Worm (Caenorhabditis elegans) whole organism, late embryonic: ENCODE data around the gene ndua-8.

Source experiments
- K02D7.2 ChIP-seq: sonication (generic microtip); optimal IDR thresholded peaks from 2 replicates; lab custom pipeline; 2017; ENCODE audit warnings: mild to moderate bottlenecking, missing genetic modification characterization, missing compliant biosample characterization
- ahr-1 ChIP-seq: sonication (generic microtip); optimal IDR thresholded peaks from 2 replicates; lab custom pipeline; 2016; ENCODE audit warnings: missing genetic modification characterization, missing compliant biosample characterization
- ama-1 ChIP-seq: fragments of 150-350 bp; optimal IDR thresholded peaks from 2 replicates; lab custom pipeline; 2014
- ceh-34 ChIP-seq: sonication (generic microtip); optimal IDR thresholded peaks from 2 replicates; lab custom pipeline; 2016; ENCODE audit warnings: mild to moderate bottlenecking, missing genetic modification characterization, missing compliant biosample characterization
- dve-1 ChIP-seq: sonication (generic microtip); optimal IDR thresholded peaks from 2 replicates; lab custom pipeline; 2017; ENCODE audit warnings: antibody characterized with exemption, mild to moderate bottlenecking, missing genetic modification characterization, missing compliant biosample characterization
- ets-4 ChIP-seq: sonication (generic microtip); optimal IDR thresholded peaks from 2 replicates; lab custom pipeline; 2016; ENCODE audit warnings: missing genetic modification characterization, missing compliant biosample characterization
- hlh-8 ChIP-seq: sonication (generic microtip); optimal IDR thresholded peaks from 2 replicates; lab custom pipeline; 2016; ENCODE audit warnings: missing genotype, missing genetic modification characterization, missing compliant biosample characterization
- madf-2 ChIP-seq: sonication (generic microtip); optimal IDR thresholded peaks from 2 replicates; lab custom pipeline; 2017; ENCODE audit warnings: missing genetic modification characterization, missing compliant biosample characterization
- mec-3 ChIP-seq: sonication (generic microtip); optimal IDR thresholded peaks from 2 replicates; lab custom pipeline; 2016; ENCODE audit warnings: borderline replicate concordance, missing genetic modification characterization, missing compliant biosample characterization
- nhr-11 ChIP-seq: fragments of 150-350 bp; optimal IDR thresholded peaks from 2 replicates; lab custom pipeline; 2014; ENCODE audit warnings: missing biosample characterization, missing genetic modification characterization
- npax-4 ChIP-seq: sonication (generic microtip); optimal IDR thresholded peaks from 2 replicates; lab custom pipeline; 2016; ENCODE audit warnings: missing genetic modification characterization, missing compliant biosample characterization
- pat-9 ChIP-seq: fragments of 200-800 bp; sonication (Bioruptor generic); optimal IDR thresholded peaks from 2 replicates; lab custom pipeline; 2018; ENCODE audit warnings: mild to moderate bottlenecking, missing genetic modification characterization, moderate library complexity, missing compliant biosample characterization
- pax-1 ChIP-seq: fragments of 150-350 bp; optimal IDR thresholded peaks from 2 replicates; lab custom pipeline; 2014; ENCODE audit warnings: missing biosample characterization, missing genetic modification characterization
- tbx-2 ChIP-seq: sonication (generic microtip); optimal IDR thresholded peaks from 2 replicates; lab custom pipeline; 2016; ENCODE audit warnings: missing genetic modification characterization, missing compliant biosample characterization

DNA sequence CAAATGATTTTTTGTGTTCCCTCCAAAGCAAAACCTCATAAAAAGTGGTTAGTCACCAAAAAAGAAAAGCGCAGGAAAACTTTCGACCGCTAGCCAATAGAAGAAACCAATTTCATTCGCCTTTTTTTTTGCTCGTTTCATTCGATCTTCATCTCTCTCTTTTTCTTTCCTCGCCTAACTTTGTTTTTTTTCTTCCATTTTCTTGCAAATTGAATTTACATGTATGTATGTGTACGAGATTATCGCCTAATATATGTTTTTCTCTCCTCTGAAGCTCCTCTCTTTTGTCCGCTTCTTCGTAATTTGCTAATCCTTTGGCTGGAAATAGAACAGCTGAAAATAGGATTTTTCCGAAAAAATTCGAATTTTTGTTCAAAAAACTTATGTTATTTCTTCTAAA lies 23.5 kb downstream of the ndua-8 start:
- TF ChIP-seq tbx-2 (no peak), ets-4 (tag; lab: Kevin White, UChicago) (no peak), pax-1 (tag; lab: Kevin White, UChicago) (no peak), mec-3 (tag; lab: Kevin White, UChicago) (no peak), ceh-34 (tag; lab: Kevin White, UChicago) (no peak), dve-1 (tag; lab: Kevin White, UChicago) (no peak), K02D7.2 (tag; lab: Kevin White, UChicago) (no peak), nhr-11 (tag; lab: Kevin White, UChicago) (no peak), ahr-1 (no peak), hlh-8 (tag; lab: Kevin White, UChicago) (no peak), pat-9 (tag; lab: Kevin White, UChicago) (no peak), npax-4 (tag; lab: Kevin White, UChicago) (no peak), ama-1 (lab: Kevin White, UChicago) (no peak), madf-2 (no peak)
